Fruit fly (Drosophila melanogaster) S2 (cell line): ENCODE results near the gene CG10584.

Experiments
- CG8478 ChIP-seq: fragments of >200 bp; optimal IDR thresholded peaks from 2 replicates; lab custom pipeline; 2018
- CTCF ChIP-seq, 2 experiments: fragments of >200 bp; optimal IDR thresholded peaks; 2 replicates each; lab custom pipeline; 2018

DNA sequence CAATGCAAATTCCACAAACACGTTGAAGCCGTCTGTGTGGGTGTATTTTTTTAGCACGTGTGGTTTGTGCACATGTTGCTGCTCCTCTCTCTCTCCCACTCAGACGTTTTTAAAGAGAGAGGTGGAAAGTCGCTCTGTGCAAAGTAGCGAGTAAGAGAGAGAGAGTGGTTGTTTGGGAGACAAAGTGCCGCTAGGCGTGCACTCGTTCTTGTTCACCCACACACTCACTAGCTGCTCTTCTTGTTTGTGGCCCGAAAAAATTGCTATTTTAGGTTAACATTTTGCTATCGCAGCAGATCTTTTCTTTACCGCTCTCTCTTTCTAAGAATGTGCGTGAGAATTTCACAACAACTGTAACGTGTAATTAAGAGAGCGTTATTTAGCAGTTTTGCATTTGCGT lies 22.3 kb downstream of the CG10584 start:
- TF ChIP-seq CG8478 (lab: Kevin White, UChicago), result no peak
- no peak for TF ChIP-seq CTCF (optimal IDR thresholded peaks at IDR 0.05; lab: Kevin White, UChicago)
